Worm (Caenorhabditis elegans) whole organism, young adult: ENCODE results near the gene bath-29.

Experiments
- bed-1 ChIP-seq: fragments of 200-800 bp; sonication (Bioruptor generic); IDR thresholded peaks from 2 replicates; pipeline ENCODE4 v1.3.6; 2022; ENCODE audit warnings: missing genetic modification reagents, missing genetic modification characterization, missing compliant biosample characterization
- hmg-1.2 ChIP-seq: fragments of 200-800 bp; sonication (Bioruptor generic); IDR thresholded peaks from 2 replicates; pipeline ENCODE4 v1.3.6; 2022; ENCODE audit warnings: missing genetic modification reagents, missing genetic modification characterization, missing compliant biosample characterization
- lin-40 ChIP-seq: sonication (generic microtip); optimal IDR thresholded peaks from 2 replicates; lab custom pipeline; 2016; ENCODE audit warnings: missing genetic modification characterization, mild to moderate bottlenecking, missing compliant biosample characterization, missing genotype, missing genetic modification reagents
- madf-10 ChIP-seq: sonication (generic microtip); optimal IDR thresholded peaks from 2 replicates; lab custom pipeline; 2016; ENCODE audit warnings: mild to moderate bottlenecking, missing genetic modification characterization, missing compliant biosample characterization
- nfya-1 ChIP-seq: sonication (generic microtip); optimal IDR thresholded peaks from 2 replicates; lab custom pipeline; 2017; ENCODE audit warnings: antibody characterized with exemption, missing compliant biosample characterization, missing genetic modification characterization, borderline replicate concordance; ENCODE audit not compliant: insufficient read depth

ce11 chrII:3399212-3399611 lies 50.9 kb downstream of the bath-29 start, which contains the start of gene nep-9:
- no peak for TF ChIP-seq bed-1 (GFP tag; lab: Robert Waterston, UW)
- TF ChIP-seq lin-40 (tag; lab: Kevin White, UChicago) = no peak
- no peak for TF ChIP-seq nfya-1 (tag; lab: Kevin White, UChicago)
- no peak for TF ChIP-seq madf-10
- no peak for TF ChIP-seq hmg-1.2 (GFP tag; lab: Robert Waterston, UW)
